Worm (Caenorhabditis elegans): ENCODE measurements around the gene frm-2.

- no peak for TF ChIP-seq alr-1 (tag; optimal IDR thresholded peaks at IDR 0.05)
- no peak for TF ChIP-seq elt-1 (tag; optimal IDR thresholded peaks at IDR 0.05)
- no peak for TF ChIP-seq unc-39 (tag; optimal IDR thresholded peaks at IDR 0.05)
- no peak for TF ChIP-seq R02D3.7 (tag; optimal IDR thresholded peaks at IDR 0.05)
- no peak for TF ChIP-seq elt-3 (tag; optimal IDR thresholded peaks at IDR 0.05)
- no peak for TF ChIP-seq ZK546.5 (tag; optimal IDR thresholded peaks at IDR 0.05)
- TF ChIP-seq ceh-82 (tag; optimal IDR thresholded peaks at IDR 0.05), result no peak
- TF ChIP-seq nhr-12 (tag; optimal IDR thresholded peaks at IDR 0.05), result no peak
- no peak for TF ChIP-seq sma-9 (GFP tag; optimal IDR thresholded peaks at IDR 0.05)
- TF ChIP-seq sma-9 (tag; optimal IDR thresholded peaks at IDR 0.05), result no peak
- no peak for TF ChIP-seq nhr-10 (tag; optimal IDR thresholded peaks at IDR 0.05)
Observed at ce11 chrIII:6028432-6028831, 46.5 kb upstream of the frm-2 start, which contains the start of gene tbx-7.

All from whole organism, L2 larva.